Worm (Caenorhabditis elegans) whole organism, mixed stage, embryonic: ENCODE data around the gene col-131.

Source experiments
- M03D4.4 ChIP-seq: sonication (generic microtip); optimal IDR thresholded peaks from 2 replicates; lab custom pipeline; 2017; ENCODE audit warnings: mild to moderate bottlenecking, missing genetic modification characterization, missing compliant biosample characterization
- ces-1 ChIP-seq: fragments of 150-350 bp; optimal IDR thresholded peaks from 2 replicates; lab custom pipeline; 2014; ENCODE audit warnings: missing biosample characterization, missing genetic modification reagents, missing genetic modification characterization
- elt-1 ChIP-seq: sonication (generic microtip); optimal IDR thresholded peaks from 2 replicates; lab custom pipeline; 2017; ENCODE audit warnings: missing genetic modification characterization, mild to moderate bottlenecking, missing compliant biosample characterization, antibody characterized with exemption, moderate library complexity, borderline replicate concordance; ENCODE audit not compliant: insufficient read depth
- elt-3 ChIP-seq: fragments of 150-350 bp; optimal IDR thresholded peaks from 2 replicates; lab custom pipeline; 2014; ENCODE audit warnings: missing biosample characterization, missing genetic modification characterization
- lin-32 ChIP-seq: fragments of 200-800 bp; sonication (Bioruptor generic); optimal IDR thresholded peaks from 2 replicates; lab custom pipeline; 2018; ENCODE audit warnings: mild to moderate bottlenecking, missing genetic modification characterization, missing compliant biosample characterization
- lsy-2 ChIP-seq: fragments of 150-350 bp; optimal IDR thresholded peaks from 2 replicates; lab custom pipeline; 2014; ENCODE audit warnings: missing biosample characterization, missing genetic modification characterization
- mep-1 ChIP-seq: fragments of 150-350 bp; optimal IDR thresholded peaks from 2 replicates; lab custom pipeline; 2017; ENCODE audit warnings: missing biosample characterization, missing genetic modification reagents, missing genetic modification characterization, inconsistent platforms
- mls-2 ChIP-seq: sonication (generic microtip); optimal IDR thresholded peaks from 2 replicates; lab custom pipeline; 2016; ENCODE audit warnings: mild to moderate bottlenecking, missing genetic modification characterization, moderate library complexity, missing compliant biosample characterization
- nhr-12 ChIP-seq: fragments of 150-350 bp; optimal IDR thresholded peaks from 2 replicates; lab custom pipeline; 2014; ENCODE audit warnings: missing biosample characterization, missing genetic modification characterization
- nhr-237 ChIP-seq: fragments of 150-350 bp; optimal IDR thresholded peaks from 2 replicates; lab custom pipeline; 2014; ENCODE audit warnings: missing biosample characterization, missing genetic modification characterization
- pha-4 ChIP-seq: fragments of 150-350 bp; optimal IDR thresholded peaks from 2 replicates; lab custom pipeline; 2018; ENCODE audit warnings: missing biosample characterization, missing genetic modification reagents, missing genetic modification characterization
- snpc-4 ChIP-seq: fragments of 150-350 bp; optimal IDR thresholded peaks from 2 replicates; lab custom pipeline; 2014; ENCODE audit warnings: missing biosample characterization, missing genetic modification characterization
- unc-62 ChIP-seq: fragments of 150-350 bp; optimal IDR thresholded peaks from 2 replicates; lab custom pipeline; 2014; ENCODE audit warnings: missing biosample characterization, missing genetic modification reagents, missing genetic modification characterization
- zip-8 ChIP-seq: fragments of 150-350 bp; optimal IDR thresholded peaks from 2 replicates; lab custom pipeline; 2014; ENCODE audit warnings: missing biosample characterization, missing genetic modification characterization

ce11 chrIV:13070142-13070541 is 3.0 kb upstream of the col-131 start, which contains the start of gene scl-7:
- TF ChIP-seq ces-1 (no peak), elt-3 (tag; lab: Kevin White, UChicago) (no peak), snpc-4 (tag; lab: Kevin White, UChicago) (no peak), unc-62 (GFP tag; lab: Kevin White, UChicago) (no peak), mep-1 (no peak), elt-1 (no peak), lsy-2 (tag; lab: Kevin White, UChicago) (no peak), pha-4 (no peak), lin-32 (GFP tag; lab: Kevin White, UChicago) (no peak), mls-2 (tag; lab: Kevin White, UChicago) (no peak), zip-8 (tag; lab: Kevin White, UChicago) (no peak), nhr-237 (tag; lab: Kevin White, UChicago) (no peak), M03D4.4 (tag; lab: Kevin White, UChicago) (no peak), nhr-12 (tag; lab: Kevin White, UChicago) (no peak)
